Worm (Caenorhabditis elegans): ENCODE data around the gene pitr-1.

pitr-1 gene

DNA sequence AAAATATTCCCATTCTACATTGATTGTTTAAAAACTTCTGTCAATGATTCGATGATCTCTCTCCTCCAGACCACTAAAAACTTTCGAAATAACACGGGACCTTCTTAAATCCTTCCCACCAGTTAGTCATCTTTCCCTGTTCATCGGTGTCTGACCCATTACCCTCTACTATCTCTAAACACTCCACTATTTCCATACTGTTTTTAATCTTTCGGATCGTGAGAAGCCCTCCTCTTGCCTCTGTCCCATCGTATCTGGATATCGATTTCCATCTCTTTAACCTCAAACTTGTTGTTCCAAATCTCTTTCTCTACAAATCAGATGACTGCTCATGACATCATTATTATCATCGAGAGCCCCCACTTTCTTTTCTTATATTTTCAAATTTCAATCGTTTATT is 34.5 kb downstream of the pitr-1 start:
- TF ChIP-seq ama-1 (optimal IDR thresholded peaks at IDR 0.05): no peak

DNA sequence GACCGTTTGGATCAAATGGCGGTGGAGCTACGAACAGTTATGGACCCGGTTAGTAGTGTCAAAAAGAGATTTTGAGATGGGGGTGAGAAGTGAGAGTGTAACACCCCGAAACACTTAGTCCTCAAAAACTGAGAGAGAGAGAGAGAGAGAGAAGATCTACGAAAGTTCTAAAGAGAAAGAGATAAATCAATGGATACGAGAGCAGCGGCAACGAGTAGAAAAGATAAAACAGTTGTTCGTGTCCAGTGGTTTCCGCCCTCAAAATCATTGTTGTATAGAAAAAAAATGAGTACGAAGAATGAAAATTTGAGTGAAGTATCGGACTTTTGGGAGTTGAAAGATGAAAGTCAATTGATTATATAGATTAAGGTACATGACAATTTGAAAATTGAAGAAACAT is 35.1 kb downstream of the pitr-1 start:
- TF ChIP-seq hmg-4 (GFP tag; optimal IDR thresholded peaks at IDR 0.05) (no peak), hnd-1 (tag; optimal IDR thresholded peaks at IDR 0.05) (no peak)

- TF ChIP-seq scrt-1 (GFP tag; IDR thresholded peaks at IDR 0.05): no peak
- TF ChIP-seq hmg-4 (GFP tag; optimal IDR thresholded peaks at IDR 0.05): no peak
- no peak for TF ChIP-seq hnd-1 (tag; optimal IDR thresholded peaks at IDR 0.05)
- TF ChIP-seq ama-1 (optimal IDR thresholded peaks at IDR 0.05): no peak
- no peak for TF ChIP-seq tbx-37 (GFP tag; conservative IDR thresholded peaks at IDR 0.05)
Measured at ce11 chrIV:7433858-7434257, 40.0 kb downstream of the pitr-1 start, which contains the start of gene B0496.11. B0496.11 (minus strand) TSS chrIV:7433958.

DNA sequence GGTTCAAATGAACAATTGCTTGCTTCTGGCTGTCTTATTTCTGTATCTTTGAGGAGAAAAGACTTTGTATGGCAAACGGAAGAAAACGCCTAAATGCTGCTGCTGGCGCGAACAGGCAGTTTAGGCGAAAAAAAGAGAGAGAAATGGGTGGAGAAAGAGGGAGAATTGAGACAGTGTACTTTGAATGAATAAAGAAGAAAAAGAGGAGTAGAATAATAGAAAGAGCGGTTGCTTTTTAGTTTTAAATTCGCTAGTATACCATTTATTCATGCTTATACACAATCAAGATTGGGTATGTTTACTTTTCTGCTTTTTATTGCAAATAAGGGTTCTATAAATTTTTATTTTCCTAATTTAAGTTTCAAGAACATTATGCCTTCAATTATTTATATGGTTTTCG is 45.5 kb downstream of the pitr-1 start:
- TF ChIP-seq ama-1 (optimal IDR thresholded peaks at IDR 0.05) (no peak), ets-7 (tag; optimal IDR thresholded peaks at IDR 0.05) (no peak), tra-4 (tag; optimal IDR thresholded peaks at IDR 0.05) (no peak), hnd-1 (tag; optimal IDR thresholded peaks at IDR 0.05) (no peak), ceh-36 (tag; optimal IDR thresholded peaks at IDR 0.05) (no peak), F13C5.2 (tag; optimal IDR thresholded peaks at IDR 0.05) (no peak), tbx-37 (GFP tag; conservative IDR thresholded peaks at IDR 0.05) (no peak), B0310.2 (tag; optimal IDR thresholded peaks at IDR 0.05) (no peak), pes-1 (GFP tag; IDR thresholded peaks at IDR 0.05) (no peak), hmbx-1 (tag; optimal IDR thresholded peaks at IDR 0.05) (no peak), tbx-11 (GFP tag; IDR thresholded peaks at IDR 0.05) (no peak), ceh-13 (GFP tag; optimal IDR thresholded peaks at IDR 0.05) (no peak), aly-1 (tag; optimal IDR thresholded peaks at IDR 0.05) (no peak), hmg-4 (GFP tag; optimal IDR thresholded peaks at IDR 0.05) (no peak), sea-1 (GFP tag; conservative IDR thresholded peaks at IDR 0.05) (no peak), flt-1 (GFP tag; IDR thresholded peaks at IDR 0.05) (no peak), scrt-1 (GFP tag; IDR thresholded peaks at IDR 0.05) (no peak)

ce11 chrIV:7440238-7440637 is 46.4 kb downstream of the pitr-1 start:
- no peak for TF ChIP-seq hmg-4 (GFP tag; optimal IDR thresholded peaks at IDR 0.05)
- TF ChIP-seq B0310.2 (tag; optimal IDR thresholded peaks at IDR 0.05): no peak
- no peak for TF ChIP-seq aly-1 (tag; optimal IDR thresholded peaks at IDR 0.05)
- no peak for TF ChIP-seq hmbx-1 (tag; optimal IDR thresholded peaks at IDR 0.05)
- TF ChIP-seq ama-1 (optimal IDR thresholded peaks at IDR 0.05): no peak
- TF ChIP-seq tbx-37 (GFP tag; conservative IDR thresholded peaks at IDR 0.05): no peak

DNA sequence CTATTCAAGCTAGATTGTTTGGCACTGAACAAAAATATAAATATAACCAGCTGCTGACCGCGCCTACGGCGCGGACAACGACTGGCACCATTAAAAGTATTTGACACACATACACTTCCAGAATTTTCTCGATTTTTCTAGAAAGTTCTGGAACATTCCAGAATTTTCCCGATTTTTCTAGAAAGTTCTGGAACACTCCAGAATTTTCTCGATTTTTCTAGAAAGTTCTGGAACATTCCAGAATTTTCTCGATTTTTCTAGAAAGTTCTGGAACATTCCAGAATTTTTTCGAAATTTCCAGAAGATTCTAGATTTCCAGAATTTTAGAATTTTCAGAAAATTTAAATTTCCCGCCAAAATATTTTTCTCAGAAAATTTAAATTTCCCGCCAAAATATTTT is 47.1 kb downstream of the pitr-1 start:
- peak; percentile 53 for TF ChIP-seq pes-1 (GFP tag; IDR thresholded peaks at IDR 0.05)
- TF ChIP-seq flt-1 (GFP tag; IDR thresholded peaks at IDR 0.05): peak; percentile 33; the same call in 1 of the 2 replicates

ce11 chrIV:7445236-7445635 is 51.4 kb downstream of the pitr-1 start, which contains the start of gene valv-1:
valv-1 (minus strand) TSS chrIV:7445336.
- TF ChIP-seq flt-1 (GFP tag; IDR thresholded peaks at IDR 0.05): no peak
- no peak for TF ChIP-seq sea-1 (GFP tag; conservative IDR thresholded peaks at IDR 0.05)
- TF ChIP-seq B0310.2 (tag; optimal IDR thresholded peaks at IDR 0.05): no peak
- no peak for TF ChIP-seq aly-1 (tag; optimal IDR thresholded peaks at IDR 0.05)
- TF ChIP-seq scrt-1 (GFP tag; IDR thresholded peaks at IDR 0.05): no peak
- TF ChIP-seq ama-1 (optimal IDR thresholded peaks at IDR 0.05): no peak
- no peak for TF ChIP-seq ets-7 (tag; optimal IDR thresholded peaks at IDR 0.05)
- no peak for TF ChIP-seq hmg-4 (GFP tag; optimal IDR thresholded peaks at IDR 0.05)
- TF ChIP-seq F13C5.2 (tag; optimal IDR thresholded peaks at IDR 0.05): no peak
- TF ChIP-seq ceh-13 (GFP tag; optimal IDR thresholded peaks at IDR 0.05): no peak
- TF ChIP-seq pes-1 (GFP tag; IDR thresholded peaks at IDR 0.05): no peak
- no peak for TF ChIP-seq tbx-11 (GFP tag; IDR thresholded peaks at IDR 0.05)
- TF ChIP-seq ceh-36 (tag; optimal IDR thresholded peaks at IDR 0.05): no peak
- TF ChIP-seq hmbx-1 (tag; optimal IDR thresholded peaks at IDR 0.05): no peak
- TF ChIP-seq tra-4 (tag; optimal IDR thresholded peaks at IDR 0.05): no peak
- TF ChIP-seq tbx-37 (GFP tag; conservative IDR thresholded peaks at IDR 0.05): no peak
- TF ChIP-seq hnd-1 (tag; optimal IDR thresholded peaks at IDR 0.05): no peak

DNA sequence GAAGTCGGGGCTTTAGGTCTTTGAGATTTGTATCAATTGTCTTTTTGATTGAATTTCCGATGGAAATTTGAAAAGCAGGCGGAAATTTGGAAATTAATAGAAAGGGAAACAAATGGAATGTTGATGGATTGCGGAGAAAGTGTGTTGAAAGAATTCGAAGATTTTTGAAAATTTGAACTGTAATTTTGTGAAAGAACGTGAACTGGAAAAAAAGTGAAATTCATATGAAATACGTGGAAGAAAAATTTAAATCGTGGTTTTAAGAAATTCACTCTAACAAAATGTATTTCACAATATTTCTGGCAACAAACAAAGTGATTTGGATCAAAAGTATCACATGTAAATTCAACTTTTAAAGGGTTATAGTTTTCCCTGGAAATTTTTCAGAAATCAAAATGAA is 52.1 kb downstream of the pitr-1 start, which contains the start of gene B0496.1:
Gene B0496.1, plus strand, starts transcription at position 301 of the 400 bp plus-strand sequence.
- no peak for TF ChIP-seq aly-1 (tag; optimal IDR thresholded peaks at IDR 0.05)
- TF ChIP-seq F13C5.2 (tag; optimal IDR thresholded peaks at IDR 0.05): no peak
- TF ChIP-seq pes-1 (GFP tag; IDR thresholded peaks at IDR 0.05): no peak

All from whole organism, early embryonic.